Fruit fly (Drosophila melanogaster) whole organism, adult: ENCODE data around the gene EAChm.

Experiments
- CG14711 ChIP-seq: fragments of 200-800 bp; sonication (Bioruptor generic); optimal IDR thresholded peaks from 2 replicates; lab custom pipeline; 2018; ENCODE audit warnings: missing biosample characterization, mild to moderate bottlenecking, missing genetic modification characterization, moderate library complexity
- CG7045 ChIP-seq: fragments of 200-800 bp; sonication (Bioruptor generic); optimal IDR thresholded peaks from 2 replicates; lab custom pipeline; 2017; ENCODE audit warnings: missing biosample characterization, mild to moderate bottlenecking, missing genetic modification characterization
- CG7101 ChIP-seq: fragments of 200-800 bp; sonication (Bioruptor generic); optimal IDR thresholded peaks from 2 replicates; lab custom pipeline; 2018; ENCODE audit warnings: missing biosample characterization, mild to moderate bottlenecking, missing genetic modification characterization, moderate library complexity
- Clk ChIP-seq: fragments of 200-800 bp; sonication (Bioruptor generic); optimal IDR thresholded peaks from 2 replicates; lab custom pipeline; 2017; ENCODE audit warnings: missing biosample characterization, missing genetic modification characterization
- Crg-1 ChIP-seq: fragments of 200-800 bp; sonication (Bioruptor generic); optimal IDR thresholded peaks from 2 replicates; lab custom pipeline; 2016; ENCODE audit warnings: missing biosample characterization, missing genetic modification characterization
- kay ChIP-seq: fragments of 200-800 bp; sonication (Bioruptor generic); peaks from one replicate; lab custom pipeline; 2016; ENCODE audit warnings: missing biosample characterization, missing genetic modification characterization, borderline replicate concordance
- ovo ChIP-seq: fragments of 200-800 bp; sonication (Bioruptor generic); optimal IDR thresholded peaks from 2 replicates; lab custom pipeline; 2016; ENCODE audit warnings: missing biosample characterization, missing genetic modification characterization
- toe ChIP-seq: fragments of 200-800 bp; sonication (Bioruptor generic); optimal IDR thresholded peaks from 2 replicates; lab custom pipeline; 2016; ENCODE audit warnings: missing biosample characterization, missing genetic modification characterization

DNA sequence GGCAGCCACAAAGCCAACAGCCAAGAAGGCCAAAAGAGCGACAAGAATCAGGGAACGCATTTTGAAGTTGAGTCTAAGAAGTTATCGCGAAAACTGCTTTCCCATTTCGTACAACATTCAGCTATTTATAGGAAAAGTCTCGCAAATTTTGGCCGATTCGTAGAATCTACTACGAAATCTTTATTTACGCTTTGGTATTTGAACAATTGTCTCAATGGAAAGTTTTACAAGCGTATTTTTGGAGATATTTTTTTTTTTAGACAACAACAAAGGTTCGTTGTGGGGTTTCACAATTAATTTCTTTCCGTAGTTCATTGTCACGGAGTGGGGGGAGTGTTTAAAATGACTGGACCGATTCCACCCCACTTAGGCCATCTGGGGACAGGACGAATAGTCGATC is 3.9 kb upstream of the EAChm start, which contains the start of gene CG12310:
- TF ChIP-seq CG14711 (tag; lab: Kevin White, UChicago) (no peak), CG7045 (no peak), ovo (GFP tag; lab: Kevin White, UChicago) (no peak), kay (GFP tag; lab: Kevin White, UChicago) (no peak), toe (GFP tag; lab: Kevin White, UChicago) (no peak), Clk (GFP tag; lab: Kevin White, UChicago) (no peak), CG7101 (tag; lab: Kevin White, UChicago) (no peak), Crg-1 (GFP tag; lab: Kevin White, UChicago) (no peak)
